Fruit fly (Drosophila melanogaster): ENCODE measurements around the gene Pino.

Pino gene

dm6 chr2L:1128932-1129887 lies at the start of gene Pino, which contains the start of gene TBC1D23:
Pino (minus strand) TSS chr2L:1128953.
TBC1D23 (plus strand) TSS chr2L:1129316.
- TF ChIP-seq bab1 (GFP tag; optimal IDR thresholded peaks at IDR 0.05) (peak; percentile 48), CG7101 (tag; optimal IDR thresholded peaks at IDR 0.05) (peak; percentile 80), Hr96 (GFP tag; optimal IDR thresholded peaks at IDR 0.05) (peak; percentile 55), CG14711 (tag; optimal IDR thresholded peaks at IDR 0.05) (peak; percentile 73), Clk (GFP tag; optimal IDR thresholded peaks at IDR 0.05) (peak; percentile 45), CG11617 (GFP tag; optimal IDR thresholded peaks at IDR 0.05) (peak; percentile 75), tj (GFP tag; optimal IDR thresholded peaks at IDR 0.05) (peak; percentile 40), toe (GFP tag; optimal IDR thresholded peaks at IDR 0.05) (peak; percentile 83), CG33017 (tag; optimal IDR thresholded peaks at IDR 0.05) (peak; percentile 78), Crg-1 (GFP tag; optimal IDR thresholded peaks at IDR 0.05) (peak; percentile 54), CG5204 (GFP tag; optimal IDR thresholded peaks at IDR 0.05) (peak; percentile 75), CG12768 (GFP tag; optimal IDR thresholded peaks at IDR 0.05) (peak; percentile 67), kay (GFP tag; ENCODE audit: borderline replicate concordance) (no peak), cnc (optimal IDR thresholded peaks at IDR 0.05) (no peak), cic (GFP tag; optimal IDR thresholded peaks at IDR 0.05) (no peak), Mnt (GFP tag; optimal IDR thresholded peaks at IDR 0.05) (peak; percentile 15), pad (GFP tag; optimal IDR thresholded peaks at IDR 0.05) (peak; percentile 41), ovo (GFP tag; optimal IDR thresholded peaks at IDR 0.05) (peak; percentile 36), CG7045 (GFP tag; optimal IDR thresholded peaks at IDR 0.05) (peak; percentile 73), CG1620 (GFP tag; optimal IDR thresholded peaks at IDR 0.05) (peak; percentile 58)

dm6 chr2L:1177522-1177921 lies 48.8 kb upstream of the Pino start, which contains the start of gene CG4896:
CG4896 (plus strand) TSS chr2L:1177690.
- no peak for TF ChIP-seq kay (GFP tag; ENCODE audit: borderline replicate concordance)
- no peak for TF ChIP-seq CG5204 (GFP tag; optimal IDR thresholded peaks at IDR 0.05)
- no peak for TF ChIP-seq ovo (GFP tag; optimal IDR thresholded peaks at IDR 0.05)
- TF ChIP-seq bab1 (GFP tag; optimal IDR thresholded peaks at IDR 0.05), result peak; percentile 52
- no peak for TF ChIP-seq cnc (optimal IDR thresholded peaks at IDR 0.05)
- peak; percentile 37 for TF ChIP-seq Crg-1 (GFP tag; optimal IDR thresholded peaks at IDR 0.05)
- TF ChIP-seq pad (GFP tag; optimal IDR thresholded peaks at IDR 0.05), result peak; percentile 21
- TF ChIP-seq Clk (GFP tag; optimal IDR thresholded peaks at IDR 0.05), result no peak
- TF ChIP-seq cic (GFP tag; optimal IDR thresholded peaks at IDR 0.05), result peak; percentile 11
- peak; percentile 53 for TF ChIP-seq CG1620 (GFP tag; optimal IDR thresholded peaks at IDR 0.05)
- peak; percentile 40 for TF ChIP-seq CG7101 (tag; optimal IDR thresholded peaks at IDR 0.05)

dm6 chr2L:1172704-1173107 lies 44.0 kb upstream of the Pino start, which contains the start of the genes Charon and CG4887:
Charon (minus strand) TSS chr2L:1172805.
CG4887 (plus strand) TSS chr2L:1173009.
- TF ChIP-seq Hr96 (GFP tag; optimal IDR thresholded peaks at IDR 0.05) (peak; percentile 93), cic (GFP tag; optimal IDR thresholded peaks at IDR 0.05) (peak; percentile 56), pad (GFP tag; optimal IDR thresholded peaks at IDR 0.05) (peak; percentile 74), toe (GFP tag; optimal IDR thresholded peaks at IDR 0.05) (peak; percentile 94), CG11617 (GFP tag; optimal IDR thresholded peaks at IDR 0.05) (peak; percentile 81), CG7101 (tag; optimal IDR thresholded peaks at IDR 0.05) (peak; percentile 86), bab1 (GFP tag; optimal IDR thresholded peaks at IDR 0.05) (peak; percentile 70), CG12768 (GFP tag; optimal IDR thresholded peaks at IDR 0.05) (peak; percentile 79), tj (GFP tag; optimal IDR thresholded peaks at IDR 0.05) (peak; percentile 69), CG7045 (GFP tag; optimal IDR thresholded peaks at IDR 0.05) (peak; percentile 82), CG33017 (tag; optimal IDR thresholded peaks at IDR 0.05) (peak; percentile 78), kay (GFP tag; ENCODE audit: borderline replicate concordance) (no peak), Clk (GFP tag; optimal IDR thresholded peaks at IDR 0.05) (peak; percentile 79), ovo (GFP tag; optimal IDR thresholded peaks at IDR 0.05) (peak; percentile 87), Mnt (GFP tag; optimal IDR thresholded peaks at IDR 0.05) (peak; percentile 84), Crg-1 (GFP tag; optimal IDR thresholded peaks at IDR 0.05) (peak; percentile 90), CG14711 (tag; optimal IDR thresholded peaks at IDR 0.05) (peak; percentile 78), cnc (optimal IDR thresholded peaks at IDR 0.05) (no peak), CG1620 (GFP tag; optimal IDR thresholded peaks at IDR 0.05) (peak; percentile 90), CG5204 (GFP tag; optimal IDR thresholded peaks at IDR 0.05) (no peak)

- TF ChIP-seq kay (GFP tag; ENCODE audit: borderline replicate concordance) (no peak), CG7101 (tag; optimal IDR thresholded peaks at IDR 0.05) (peak; percentile 78), CG14711 (tag; optimal IDR thresholded peaks at IDR 0.05) (peak; percentile 56), cic (GFP tag; optimal IDR thresholded peaks at IDR 0.05) (peak; percentile 92), CG7045 (GFP tag; optimal IDR thresholded peaks at IDR 0.05) (peak; percentile 66), cnc (optimal IDR thresholded peaks at IDR 0.05) (no peak), CG12768 (GFP tag; optimal IDR thresholded peaks at IDR 0.05) (peak; percentile 80), CG1620 (GFP tag; optimal IDR thresholded peaks at IDR 0.05) (peak; percentile 90), pad (GFP tag; optimal IDR thresholded peaks at IDR 0.05) (peak; percentile 62), Hr96 (GFP tag; optimal IDR thresholded peaks at IDR 0.05) (peak; percentile 80), bab1 (GFP tag; optimal IDR thresholded peaks at IDR 0.05) (peak; percentile 69), Crg-1 (GFP tag; optimal IDR thresholded peaks at IDR 0.05) (peak; percentile 77), CG33017 (tag; optimal IDR thresholded peaks at IDR 0.05) (peak; percentile 65), tj (GFP tag; optimal IDR thresholded peaks at IDR 0.05) (peak; percentile 89), CG11617 (GFP tag; optimal IDR thresholded peaks at IDR 0.05) (peak; percentile 79), CG5204 (GFP tag; optimal IDR thresholded peaks at IDR 0.05) (no peak), Clk (GFP tag; optimal IDR thresholded peaks at IDR 0.05) (peak; percentile 53), Mnt (GFP tag; optimal IDR thresholded peaks at IDR 0.05) (peak; percentile 77), toe (GFP tag; optimal IDR thresholded peaks at IDR 0.05) (peak; percentile 92), ovo (GFP tag; optimal IDR thresholded peaks at IDR 0.05) (peak; percentile 74)
Observed at dm6 chr2L:1169867-1170415, 41.2 kb upstream of the Pino start, which contains the start of the genes CG31922 and Plap. CG31922 (plus strand) TSS chr2L:1170181. Plap (minus strand) TSS chr2L:1170365.

Data from whole organism, adult.